Worm (Caenorhabditis elegans) whole organism, L1 larva: Measurements from ENCODE around the gene pyt-1.

Experiments
- ces-1 ChIP-seq: fragments of 150-350 bp; optimal IDR thresholded peaks from 2 replicates; lab custom pipeline; 2014; ENCODE audit warnings: missing biosample characterization, missing genetic modification reagents, missing genetic modification characterization
- elt-2 ChIP-seq: sonication (generic microtip); optimal IDR thresholded peaks from 2 replicates; lab custom pipeline; 2016; ENCODE audit warnings: missing genetic modification characterization, mild to moderate bottlenecking, inconsistent platforms, missing compliant biosample characterization, missing genetic modification reagents
- elt-3 ChIP-seq, 6 experiments: fragments of 150-350 bp in 1 of 6; sonication (generic microtip); optimal IDR thresholded peaks; 2 replicates each; lab custom pipeline; 2017 to 2018; ENCODE audit warnings: missing biosample characterization in 6 of 6, missing genetic modification characterization in 6 of 6, inconsistent platforms in 1 of 6
- fos-1 ChIP-seq: fragments of 150-350 bp; optimal IDR thresholded peaks from 2 replicates; lab custom pipeline; 2014; ENCODE audit warnings: missing biosample characterization, missing genetic modification characterization
- lsy-2 ChIP-seq, 2 experiments: fragments of 150-350 bp; optimal IDR thresholded peaks; 2 replicates each; lab custom pipeline; 2014; ENCODE audit warnings: missing biosample characterization in 2 of 2, missing genetic modification characterization in 2 of 2
- swsn-7 ChIP-seq: sonication (generic microtip); optimal IDR thresholded peaks from 2 replicates; lab custom pipeline; 2016; ENCODE audit warnings: missing genetic modification characterization, missing compliant biosample characterization

pyt-1 gene

ce11 chrV:10182984-10183383 is 46.1 kb downstream of the pyt-1 start, which contains the start of gene ZK856.4:
ZK856.4 (plus strand) TSS chrV:10183284.
- TF ChIP-seq swsn-7, result no peak
- TF ChIP-seq, all 84 proteins: peak for 0

DNA sequence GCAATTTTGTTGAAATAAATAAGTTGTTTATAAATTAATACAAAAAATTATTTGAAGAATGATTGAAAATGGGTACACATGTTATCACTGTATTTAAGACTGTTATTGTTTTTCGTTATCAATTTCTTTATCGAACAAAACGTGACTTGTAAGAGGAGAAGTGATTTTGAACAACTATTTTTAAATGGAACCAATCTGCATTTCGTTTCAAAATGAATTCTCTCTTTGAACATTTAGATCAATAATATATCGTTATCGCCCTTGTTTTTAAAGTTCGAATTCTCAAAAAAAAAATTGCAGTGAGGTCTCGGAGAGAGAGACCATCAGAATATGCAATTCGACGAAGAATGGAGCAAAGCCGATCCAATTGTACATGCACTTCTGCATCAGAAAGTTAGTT is 49.9 kb downstream of the pyt-1 start, which contains the start of gene cul-5:
Gene cul-5, plus strand, starts transcription at position 301 of the 400 bp plus-strand sequence.
- no peak for TF ChIP-seq fos-1 (tag; lab: Kevin White, UChicago)
- TF ChIP-seq ces-1 (GFP tag; lab: Kevin White, UChicago), result no peak
- no peak for TF ChIP-seq lsy-2 (tag; optimal IDR thresholded peaks at IDR 0.05; lab: Kevin White, UChicago)
- TF ChIP-seq elt-2 (tag; lab: Kevin White, UChicago), result peak; percentile 41
- TF ChIP-seq elt-3 (tag; optimal IDR thresholded peaks at IDR 0.05; lab: Kevin White, UChicago), result no peak
- TF ChIP-seq, all 84 proteins: peak for 1
